Fruit fly (Drosophila melanogaster): ENCODE data around the gene Scp2.

The Scp2 gene

DNA sequence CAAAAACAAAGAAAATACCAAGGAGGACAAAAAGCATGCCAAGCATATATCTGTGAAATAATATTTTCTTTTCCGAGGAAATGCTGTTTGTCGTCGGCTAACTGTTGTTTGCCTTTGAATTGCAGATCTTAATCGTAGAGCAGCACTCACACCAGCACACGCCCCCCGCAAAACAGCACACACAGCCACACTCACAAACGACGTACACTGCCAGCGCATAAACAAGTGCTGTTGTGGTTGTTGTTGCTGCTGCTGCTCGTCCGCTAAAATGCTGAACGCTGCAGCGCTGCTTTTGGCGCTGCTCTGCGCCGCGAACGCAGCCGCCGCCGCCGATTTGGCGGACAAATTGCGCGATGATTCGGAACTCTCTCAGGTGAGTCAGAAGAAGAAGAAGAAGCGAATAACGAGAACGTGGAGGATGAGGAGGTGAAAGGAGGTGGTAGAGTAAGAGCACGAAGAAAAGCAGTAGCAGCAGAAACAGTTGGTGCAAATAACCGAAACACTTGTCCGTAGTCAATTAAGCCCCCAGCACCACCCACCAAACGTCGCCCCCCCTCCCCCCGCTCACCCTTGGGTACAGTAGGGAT lies 42.5 kb upstream of the Scp2 start (continued):
- TF ChIP-seq HLHmδ (GFP tag; optimal IDR thresholded peaks at IDR 0.05): no peak
- TF ChIP-seq Dfd (GFP tag; optimal IDR thresholded peaks at IDR 0.05): no peak
- no peak for TF ChIP-seq Bteb2 (GFP tag; optimal IDR thresholded peaks at IDR 0.05)
- TF ChIP-seq CG8924 (tag; optimal IDR thresholded peaks at IDR 0.05): no peak
- no peak for TF ChIP-seq CG2199 (GFP tag; IDR thresholded peaks at IDR 0.05)
- no peak for TF ChIP-seq Hmx (GFP tag; optimal IDR thresholded peaks at IDR 0.05)
- no peak for TF ChIP-seq chif (GFP tag; optimal IDR thresholded peaks at IDR 0.05)
- no peak for TF ChIP-seq Fer3 (tag; optimal IDR thresholded peaks at IDR 0.05)
- TF ChIP-seq fu2 (GFP tag; optimal IDR thresholded peaks at IDR 0.05): no peak
- TF ChIP-seq CG6254 (GFP tag; optimal IDR thresholded peaks at IDR 0.05): no peak
- TF ChIP-seq amos (GFP tag; IDR thresholded peaks at IDR 0.05; ENCODE audit: partially characterized antibody): no peak
- no peak for TF ChIP-seq Dip2 (GFP tag; IDR thresholded peaks at IDR 0.05)
- no peak for TF ChIP-seq gem (tag; optimal IDR thresholded peaks at IDR 0.05)
- no peak for TF ChIP-seq CG31365 (tag; optimal IDR thresholded peaks at IDR 0.05)
- TF ChIP-seq CrebB (tag; optimal IDR thresholded peaks at IDR 0.05): peak; percentile 27
- TF ChIP-seq esg (GFP tag; conservative IDR thresholded peaks at IDR 0.05): no peak
- no peak for TF ChIP-seq nerfin-1 (tag; optimal IDR thresholded peaks at IDR 0.05)
- TF ChIP-seq CG14667 (GFP tag; IDR thresholded peaks at IDR 0.05): no peak
- no peak for TF ChIP-seq mirr (GFP tag; optimal IDR thresholded peaks at IDR 0.05)
- TF ChIP-seq CG8290 (GFP tag; optimal IDR thresholded peaks at IDR 0.05): no peak
- TF ChIP-seq CG8290 (tag; optimal IDR thresholded peaks at IDR 0.05): no peak
- peak; percentile 54; the same call in 1 of the 2 replicates for TF ChIP-seq crol (GFP tag; IDR thresholded peaks at IDR 0.05)
- TF ChIP-seq CG1529 (GFP tag; optimal IDR thresholded peaks at IDR 0.05): no peak
- peak; percentile 6; the same call in 1 of the 3 replicates for TF ChIP-seq row (GFP tag; IDR thresholded peaks at IDR 0.05)
- no peak for TF ChIP-seq p53 (GFP tag; optimal IDR thresholded peaks at IDR 0.05)
- no peak for TF ChIP-seq vfl (GFP tag; optimal IDR thresholded peaks at IDR 0.05)
- no peak for TF ChIP-seq CG32767 (GFP tag; IDR thresholded peaks at IDR 0.05)
- TF ChIP-seq Eip74EF (GFP tag; optimal IDR thresholded peaks at IDR 0.05): no peak
- TF ChIP-seq CG17385 (GFP tag; optimal IDR thresholded peaks at IDR 0.05): peak; percentile 68
- TF ChIP-seq chinmo (GFP tag; IDR thresholded peaks at IDR 0.05; ENCODE audit: partially characterized antibody): peak; percentile 77; the same call in 1 of the 4 replicates
- TF ChIP-seq lmd (GFP tag; IDR thresholded peaks at IDR 0.05): no peak
- TF ChIP-seq CG6175 (GFP tag; IDR thresholded peaks at IDR 0.05): no peak
- TF ChIP-seq CG4360 (GFP tag; IDR thresholded peaks at IDR 0.05): peak; percentile 82
- no peak for TF ChIP-seq sr (GFP tag; IDR thresholded peaks at IDR 0.05)
- TF ChIP-seq tgo (GFP tag; IDR thresholded peaks at IDR 0.05): no peak
- TF ChIP-seq CG4328 (GFP tag; optimal IDR thresholded peaks at IDR 0.05): no peak
- TF ChIP-seq CG8478 (optimal IDR thresholded peaks at IDR 0.05): no peak
- TF ChIP-seq CG9932 (GFP tag; IDR thresholded peaks at IDR 0.05): no peak
- TF ChIP-seq CG2678 (tag; optimal IDR thresholded peaks at IDR 0.05): no peak
- TF ChIP-seq schlank (tag; optimal IDR thresholded peaks at IDR 0.05): no peak
- no peak for TF ChIP-seq CG12659 (GFP tag; optimal IDR thresholded peaks at IDR 0.05)
- 0 out of 3 replicates have a peak, but pooled peaks have one; percentile 29 for TF ChIP-seq H15 (GFP tag; IDR thresholded peaks at IDR 0.05)
- no peak for TF ChIP-seq Dip3 (GFP tag; optimal IDR thresholded peaks at IDR 0.05)
- TF ChIP-seq CG30403 (GFP tag; optimal IDR thresholded peaks at IDR 0.05): no peak
- no peak for TF ChIP-seq fd64A (GFP tag; optimal IDR thresholded peaks at IDR 0.05)
- no peak for TF ChIP-seq ase (GFP tag; IDR thresholded peaks at IDR 0.05)
- no peak for TF ChIP-seq Hr78 (GFP tag; optimal IDR thresholded peaks at IDR 0.05)
- TF ChIP-seq hth (optimal IDR thresholded peaks at IDR 0.05): no peak
- 0 out of 2 replicates have a peak, but pooled peaks have one; percentile 5 for TF ChIP-seq sob (GFP tag; IDR thresholded peaks at IDR 0.05)
- peak; percentile 57 for TF ChIP-seq cg (GFP tag; optimal IDR thresholded peaks at IDR 0.05)
- no peak for TF ChIP-seq slbo (GFP tag; IDR thresholded peaks at IDR 0.05)
- TF ChIP-seq CkIIα-i1 (GFP tag; IDR thresholded peaks at IDR 0.05): no peak
